Worm (Caenorhabditis elegans) whole organism, L2 larva: Measurements from ENCODE around the gene ugt-2.

Experiments used
- C34F6.9 ChIP-seq: fragments of 150-350 bp; optimal IDR thresholded peaks from 2 replicates; lab custom pipeline; 2014; ENCODE audit warnings: missing biosample characterization, missing genetic modification characterization
- F13H6.1 ChIP-seq: sonication (generic microtip); optimal IDR thresholded peaks from 2 replicates; lab custom pipeline; 2016; ENCODE audit warnings: missing genetic modification characterization, missing compliant biosample characterization
- R02D3.7 ChIP-seq: fragments of 150-350 bp; optimal IDR thresholded peaks from 2 replicates; lab custom pipeline; 2014; ENCODE audit warnings: missing biosample characterization, missing genetic modification characterization
- Y55F3AM.14 ChIP-seq: fragments of 200-800 bp; sonication (Bioruptor generic); optimal IDR thresholded peaks from 2 replicates; lab custom pipeline; 2018; ENCODE audit warnings: mild to moderate bottlenecking, missing genetic modification characterization, missing compliant biosample characterization
- ZK546.5 ChIP-seq: sonication (generic microtip); optimal IDR thresholded peaks from 2 replicates; lab custom pipeline; 2017; ENCODE audit warnings: missing biosample characterization, missing genetic modification characterization
- aly-2 ChIP-seq: fragments of 150-350 bp; optimal IDR thresholded peaks from 2 replicates; lab custom pipeline; 2014; ENCODE audit warnings: missing biosample characterization, missing genetic modification characterization
- ama-1 ChIP-seq: fragments of 150-350 bp; optimal IDR thresholded peaks from 2 replicates; lab custom pipeline; 2018; ENCODE audit warnings: inconsistent platforms
- blmp-1 ChIP-seq: sonication (generic microtip); optimal IDR thresholded peaks from 2 replicates; lab custom pipeline; 2017; ENCODE audit warnings: missing genetic modification characterization, mild to moderate bottlenecking, missing compliant biosample characterization, antibody characterized with exemption, moderate library complexity; ENCODE audit not compliant: insufficient read depth
- ceh-16 ChIP-seq: fragments of 150-350 bp; optimal IDR thresholded peaks from 2 replicates; lab custom pipeline; 2014; ENCODE audit warnings: missing biosample characterization, missing genetic modification characterization
- ceh-82 ChIP-seq: fragments of 150-350 bp; optimal IDR thresholded peaks from 2 replicates; lab custom pipeline; 2014; ENCODE audit warnings: missing biosample characterization, missing genetic modification characterization
- crh-2 ChIP-seq: sonication (generic microtip); optimal IDR thresholded peaks from 2 replicates; lab custom pipeline; 2017; ENCODE audit warnings: missing biosample characterization, missing genetic modification characterization
- dmd-4 ChIP-seq: sonication (generic microtip); optimal IDR thresholded peaks from 2 replicates; lab custom pipeline; 2017; ENCODE audit warnings: missing biosample characterization, missing genetic modification characterization
- egl-27 ChIP-seq: sonication (generic microtip); optimal IDR thresholded peaks from 3 replicates; lab custom pipeline; 2017; ENCODE audit warnings: missing biosample characterization, missing genetic modification reagents, missing genetic modification characterization
- elt-1 ChIP-seq: fragments of 150-350 bp; optimal IDR thresholded peaks from 2 replicates; lab custom pipeline; 2014; ENCODE audit warnings: missing biosample characterization, missing genetic modification characterization
- fos-1 ChIP-seq: fragments of 150-350 bp; optimal IDR thresholded peaks from 2 replicates; lab custom pipeline; 2014; ENCODE audit warnings: missing biosample characterization, missing genetic modification characterization
- gmeb-1 ChIP-seq: fragments of 150-350 bp; optimal IDR thresholded peaks from 2 replicates; lab custom pipeline; 2014; ENCODE audit warnings: missing biosample characterization, missing genetic modification characterization
- lin-11 ChIP-seq: fragments of 150-350 bp; sonication (generic microtip); optimal IDR thresholded peaks from 2 replicates; lab custom pipeline; 2014; ENCODE audit warnings: missing biosample characterization, missing genetic modification characterization, inconsistent platforms, mixed read lengths
- lin-13 ChIP-seq: fragments of 150-350 bp; optimal IDR thresholded peaks from 2 replicates; lab custom pipeline; 2014; ENCODE audit warnings: missing biosample characterization, missing genetic modification reagents, missing genetic modification characterization
- lsy-2 ChIP-seq, 2 experiments: fragments of 150-350 bp in 1 of 2; sonication (generic microtip) in 1 of 2; optimal IDR thresholded peaks; 2 replicates each; lab custom pipeline; 2014 to 2017; ENCODE audit warnings: missing biosample characterization in 2 of 2, missing genetic modification characterization in 2 of 2
- mbf-1 ChIP-seq: sonication (generic microtip); optimal IDR thresholded peaks from 2 replicates; lab custom pipeline; 2017; ENCODE audit warnings: missing biosample characterization, missing genetic modification characterization
- mdl-1 ChIP-seq, 2 experiments: fragments of 150-350 bp in 1 of 2; sonication (generic microtip) in 1 of 2; optimal IDR thresholded peaks; 2 replicates each; lab custom pipeline; 2017; ENCODE audit warnings: missing biosample characterization in 2 of 2, missing genetic modification characterization in 2 of 2
- nhr-10 ChIP-seq: sonication (generic microtip); optimal IDR thresholded peaks from 2 replicates; lab custom pipeline; 2017; ENCODE audit warnings: missing biosample characterization, missing genetic modification characterization
- nhr-11 ChIP-seq: fragments of 150-350 bp; optimal IDR thresholded peaks from 2 replicates; lab custom pipeline; 2014; ENCODE audit warnings: missing biosample characterization, missing genetic modification characterization
- nhr-129 ChIP-seq: fragments of 150-350 bp; optimal IDR thresholded peaks from 2 replicates; lab custom pipeline; 2014; ENCODE audit warnings: missing biosample characterization, missing genetic modification characterization
- nhr-21 ChIP-seq: fragments of 150-350 bp; optimal IDR thresholded peaks from 2 replicates; lab custom pipeline; 2014; ENCODE audit warnings: missing biosample characterization, missing genetic modification characterization
- nhr-23 ChIP-seq: fragments of 150-350 bp; optimal IDR thresholded peaks from 2 replicates; lab custom pipeline; 2014; ENCODE audit warnings: missing biosample characterization, missing genetic modification reagents, missing genetic modification characterization
- nhr-237 ChIP-seq: fragments of 150-350 bp; optimal IDR thresholded peaks from 2 replicates; lab custom pipeline; 2014; ENCODE audit warnings: missing biosample characterization, missing genetic modification characterization
- nhr-25 ChIP-seq: fragments of 150-350 bp; sonication (generic microtip); optimal IDR thresholded peaks from 3 replicates; lab custom pipeline; 2014; ENCODE audit warnings: missing biosample characterization, missing genetic modification characterization
- nhr-6 ChIP-seq: fragments of 150-350 bp; optimal IDR thresholded peaks from 2 replicates; lab custom pipeline; 2014; ENCODE audit warnings: missing biosample characterization, missing genetic modification characterization
- nhr-77 ChIP-seq: fragments of 150-350 bp; optimal IDR thresholded peaks from 2 replicates; lab custom pipeline; 2014; ENCODE audit warnings: missing biosample characterization, missing genetic modification characterization
- sem-4 ChIP-seq: fragments of 150-350 bp; optimal IDR thresholded peaks from 2 replicates; lab custom pipeline; 2014; ENCODE audit warnings: missing biosample characterization, missing genetic modification reagents, missing genetic modification characterization
- skn-1 ChIP-seq: sonication (generic microtip); optimal IDR thresholded peaks from 2 replicates; lab custom pipeline; 2017; ENCODE audit warnings: missing biosample characterization, missing genetic modification characterization
- sma-3 ChIP-seq: sonication (generic microtip); optimal IDR thresholded peaks from 2 replicates; lab custom pipeline; 2016; ENCODE audit warnings: missing genetic modification reagents, missing genetic modification characterization, missing compliant biosample characterization
- sma-9 ChIP-seq, 2 experiments: fragments of 150-350 bp in 1 of 2; sonication (generic microtip) in 1 of 2; optimal IDR thresholded peaks; 2 replicates each; lab custom pipeline; 2014 to 2016; ENCODE audit warnings: missing genetic modification characterization in 2 of 2, mild to moderate bottlenecking in 1 of 2, missing biosample characterization in 1 of 2, missing compliant biosample characterization in 1 of 2, missing genetic modification reagents in 1 of 2, moderate library complexity in 1 of 2
- snpc-4 ChIP-seq: fragments of 150-350 bp; optimal IDR thresholded peaks from 2 replicates; lab custom pipeline; 2014; ENCODE audit warnings: missing biosample characterization, missing genetic modification characterization
- unc-39 ChIP-seq: fragments of 150-350 bp; optimal IDR thresholded peaks from 2 replicates; lab custom pipeline; 2014; ENCODE audit warnings: missing biosample characterization, missing genetic modification characterization
- unc-62 ChIP-seq: fragments of 150-350 bp; optimal IDR thresholded peaks from 2 replicates; lab custom pipeline; 2014; ENCODE audit warnings: missing biosample characterization, missing genetic modification reagents, missing genetic modification characterization
- zag-1 ChIP-seq: fragments of 150-350 bp; optimal IDR thresholded peaks from 2 replicates; lab custom pipeline; 2014; ENCODE audit warnings: missing biosample characterization, missing genetic modification characterization
- ztf-1 ChIP-seq: fragments of 200-800 bp; sonication (Bioruptor generic); conservative IDR thresholded peaks from 2 replicates; pipeline ENCODE4 v1.3.6; 2022; ENCODE audit warnings: missing genetic modification characterization, missing compliant biosample characterization
- ztf-11 ChIP-seq: sonication (generic microtip); optimal IDR thresholded peaks from 2 replicates; lab custom pipeline; 2017; ENCODE audit warnings: missing biosample characterization, missing genetic modification characterization
- ztf-4 ChIP-seq: fragments of 150-350 bp; optimal IDR thresholded peaks from 2 replicates; lab custom pipeline; 2014; ENCODE audit warnings: missing biosample characterization, missing genetic modification characterization

Gene ugt-2

ce11 chrV:10357467-10357953 lies 41.1 kb upstream of the ugt-2 start, which contains the start of gene ceeh-2:
ceeh-2 (minus strand) TSS chrV:10357903.
- peak; percentile 17 for TF ChIP-seq sma-9 (GFP tag; optimal IDR thresholded peaks at IDR 0.05; lab: Kevin White, UChicago)
- TF ChIP-seq sma-9 (tag; optimal IDR thresholded peaks at IDR 0.05; lab: Kevin White, UChicago): no peak
- no peak for TF ChIP-seq nhr-6 (tag; lab: Kevin White, UChicago)
- peak; percentile 6 for TF ChIP-seq fos-1 (tag; lab: Kevin White, UChicago)
- TF ChIP-seq Y55F3AM.14: no peak
- no peak for TF ChIP-seq ZK546.5 (tag; lab: Kevin White, UChicago)
- no peak for TF ChIP-seq nhr-129 (tag; lab: Kevin White, UChicago)
- no peak for TF ChIP-seq nhr-237 (tag; lab: Kevin White, UChicago)
- TF ChIP-seq egl-27 (tag; lab: Kevin White, UChicago): no peak
- TF ChIP-seq zag-1 (tag; lab: Kevin White, UChicago): no peak
- TF ChIP-seq lin-11 (tag; lab: Kevin White, UChicago): no peak
- TF ChIP-seq dmd-4 (tag; lab: Kevin White, UChicago): no peak
- TF ChIP-seq lsy-2 (tag; optimal IDR thresholded peaks at IDR 0.05; lab: Kevin White, UChicago): no peak
- TF ChIP-seq nhr-11 (tag; lab: Kevin White, UChicago): no peak
- no peak for TF ChIP-seq crh-2 (tag; lab: Kevin White, UChicago)
- TF ChIP-seq ztf-4: no peak

DNA sequence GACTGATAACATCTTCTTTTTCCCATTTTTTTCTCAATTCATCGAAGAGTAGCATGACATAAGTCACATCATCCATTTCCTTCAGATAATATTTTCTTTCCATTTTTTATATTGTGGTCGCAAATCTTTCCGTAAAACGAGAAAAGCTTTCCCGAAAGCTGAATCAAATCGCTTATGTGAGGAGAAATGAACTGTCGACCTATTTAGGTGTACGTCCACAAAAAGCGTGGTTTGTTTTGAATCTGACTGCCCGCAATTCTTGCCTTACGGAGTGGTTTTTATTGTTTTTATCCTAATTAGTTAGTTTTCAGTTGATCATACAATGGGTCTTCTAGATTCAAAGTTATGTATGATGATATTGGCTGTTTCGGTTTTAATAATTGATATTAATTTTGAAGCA lies 40.4 kb upstream of the ugt-2 start, which contains the start of gene ttll-15:
ttll-15 (plus strand) TSS at position 301 of the 400 bp plus-strand sequence.
- TF ChIP-seq ama-1 (lab: Kevin White, UChicago) (no peak), sma-9 (GFP tag; optimal IDR thresholded peaks at IDR 0.05; lab: Kevin White, UChicago) (no peak), sma-9 (tag; optimal IDR thresholded peaks at IDR 0.05; lab: Kevin White, UChicago) (no peak), R02D3.7 (tag; lab: Kevin White, UChicago) (no peak), ceh-82 (tag; lab: Kevin White, UChicago) (no peak), aly-2 (tag; lab: Kevin White, UChicago) (no peak), nhr-6 (tag; lab: Kevin White, UChicago) (no peak), lsy-2 (tag; optimal IDR thresholded peaks at IDR 0.05; lab: Kevin White, UChicago) (no peak), ZK546.5 (tag; lab: Kevin White, UChicago) (no peak), ztf-1 (GFP tag; lab: Robert Waterston, UW) (no peak), nhr-23 (tag; lab: Kevin White, UChicago) (no peak), elt-1 (tag; lab: Kevin White, UChicago) (no peak), C34F6.9 (tag; lab: Kevin White, UChicago) (no peak), nhr-129 (tag; lab: Kevin White, UChicago) (no peak), zag-1 (tag; lab: Kevin White, UChicago) (no peak), gmeb-1 (tag; lab: Kevin White, UChicago) (no peak), crh-2 (tag; lab: Kevin White, UChicago) (no peak), ztf-11 (no peak)

ce11 chrV:10360186-10360585 lies 38.4 kb upstream of the ugt-2 start:
- TF ChIP-seq mbf-1 (tag; lab: Kevin White, UChicago) (no peak), nhr-10 (no peak), ceh-16 (tag; lab: Kevin White, UChicago) (no peak), R02D3.7 (tag; lab: Kevin White, UChicago) (no peak), sma-9 (GFP tag; optimal IDR thresholded peaks at IDR 0.05; lab: Kevin White, UChicago) (no peak), sma-9 (tag; optimal IDR thresholded peaks at IDR 0.05; lab: Kevin White, UChicago) (no peak), nhr-21 (no peak), nhr-11 (tag; lab: Kevin White, UChicago) (no peak), crh-2 (tag; lab: Kevin White, UChicago) (no peak), nhr-25 (tag; lab: Kevin White, UChicago) (no peak), nhr-77 (tag; lab: Kevin White, UChicago) (no peak)
- TF ChIP-seq, all 48 proteins: peak for 0

ce11 chrV:10361830-10362397 lies 36.7 kb upstream of the ugt-2 start, which contains the start of gene cash-1:
cash-1 (plus strand) TSS chrV:10362261.
- TF ChIP-seq sma-3 (GFP tag; lab: Kevin White, UChicago) (peak; percentile 57), nhr-129 (tag; lab: Kevin White, UChicago) (peak; percentile 71), unc-62 (GFP tag; lab: Kevin White, UChicago) (no peak), skn-1 (tag; lab: Kevin White, UChicago) (no peak), sma-9 (GFP tag; optimal IDR thresholded peaks at IDR 0.05; lab: Kevin White, UChicago) (peak; percentile 58), sma-9 (tag; optimal IDR thresholded peaks at IDR 0.05; lab: Kevin White, UChicago) (no peak), elt-1 (tag; lab: Kevin White, UChicago) (no peak), lsy-2 (tag; optimal IDR thresholded peaks at IDR 0.05; lab: Kevin White, UChicago) (peak in 1 of 2 experiments; percentile 74), gmeb-1 (tag; lab: Kevin White, UChicago) (peak; percentile 78), sem-4 (tag; lab: Kevin White, UChicago) (peak; percentile 48), ceh-16 (tag; lab: Kevin White, UChicago) (no peak), nhr-21 (peak; percentile 6), blmp-1 (tag; lab: Kevin White, UChicago) (peak; percentile 7), F13H6.1 (tag; lab: Kevin White, UChicago) (peak; percentile 24), crh-2 (tag; lab: Kevin White, UChicago) (peak; percentile 75), nhr-11 (tag; lab: Kevin White, UChicago) (no peak), snpc-4 (tag; lab: Kevin White, UChicago) (peak; percentile 45), mdl-1 (tag; optimal IDR thresholded peaks at IDR 0.05; lab: Kevin White, UChicago) (peak in 1 of 2 experiments; percentile 45), zag-1 (tag; lab: Kevin White, UChicago) (no peak), lin-11 (tag; lab: Kevin White, UChicago) (peak; percentile 7), nhr-25 (tag; lab: Kevin White, UChicago) (peak; percentile 46), unc-39 (tag; lab: Kevin White, UChicago) (no peak), lin-13 (GFP tag; lab: Kevin White, UChicago) (peak; percentile 72), C34F6.9 (tag; lab: Kevin White, UChicago) (peak; percentile 66), fos-1 (tag; lab: Kevin White, UChicago) (peak; percentile 59)
